Worm (Caenorhabditis elegans): ENCODE results near the gene chin-1.

DNA sequence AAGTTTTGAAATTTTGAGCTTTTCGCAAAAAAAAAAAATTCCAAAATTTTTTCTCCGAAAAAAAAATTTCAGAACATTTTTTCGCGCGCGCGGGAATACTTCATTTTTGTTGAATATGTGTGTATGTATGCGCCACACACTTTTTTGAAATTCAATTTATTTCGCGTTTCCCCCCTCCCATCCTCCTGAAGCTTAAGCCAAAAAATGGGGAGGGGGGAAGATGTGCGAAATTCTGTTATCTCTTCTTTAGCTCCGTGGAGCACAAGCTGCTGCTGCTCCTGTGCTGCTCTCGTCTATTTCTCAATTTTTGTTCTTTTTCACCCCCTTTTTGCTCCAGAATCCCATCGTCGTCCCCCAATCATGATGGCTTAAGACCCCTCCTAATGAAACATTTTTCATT is 47.5 kb downstream of the chin-1 start:
- TF ChIP-seq elt-2 (tag; optimal IDR thresholded peaks at IDR 0.05) = no peak
- TF ChIP-seq dmd-4 (tag; optimal IDR thresholded peaks at IDR 0.05; ENCODE audit: borderline replicate concordance) = no peak
- no peak for TF ChIP-seq sdc-2 (tag; optimal IDR thresholded peaks at IDR 0.05)
- no peak for TF ChIP-seq ama-1 (optimal IDR thresholded peaks at IDR 0.05)
- TF ChIP-seq nhr-11 (tag; optimal IDR thresholded peaks at IDR 0.05) = no peak
- TF ChIP-seq npax-4 (tag; optimal IDR thresholded peaks at IDR 0.05) = no peak
- TF ChIP-seq che-1 (tag; optimal IDR thresholded peaks at IDR 0.05) = no peak
